Worm (Caenorhabditis elegans) whole organism, L1 larva: ENCODE data around the gene T13C5.7.

ENCODE experiments used
- elt-2 ChIP-seq: sonication (generic microtip); optimal IDR thresholded peaks from 2 replicates; lab custom pipeline; 2016; ENCODE audit warnings: missing genetic modification characterization, mild to moderate bottlenecking, inconsistent platforms, missing compliant biosample characterization, missing genetic modification reagents
- lin-35 ChIP-seq, 2 experiments: fragments of 150-350 bp; optimal IDR thresholded peaks; 2 replicates each; lab custom pipeline; 2014; ENCODE audit warnings: missing biosample characterization in 2 of 2, missing genetic modification characterization in 2 of 2, missing genetic modification reagents in 2 of 2
- lin-39 ChIP-seq: fragments of 150-350 bp; optimal IDR thresholded peaks from 2 replicates; lab custom pipeline; 2014; ENCODE audit warnings: missing biosample characterization, missing genetic modification reagents, missing genetic modification characterization
- nhr-77 ChIP-seq: fragments of 150-350 bp; optimal IDR thresholded peaks from 2 replicates; lab custom pipeline; 2014; ENCODE audit warnings: missing biosample characterization, missing genetic modification characterization

DNA sequence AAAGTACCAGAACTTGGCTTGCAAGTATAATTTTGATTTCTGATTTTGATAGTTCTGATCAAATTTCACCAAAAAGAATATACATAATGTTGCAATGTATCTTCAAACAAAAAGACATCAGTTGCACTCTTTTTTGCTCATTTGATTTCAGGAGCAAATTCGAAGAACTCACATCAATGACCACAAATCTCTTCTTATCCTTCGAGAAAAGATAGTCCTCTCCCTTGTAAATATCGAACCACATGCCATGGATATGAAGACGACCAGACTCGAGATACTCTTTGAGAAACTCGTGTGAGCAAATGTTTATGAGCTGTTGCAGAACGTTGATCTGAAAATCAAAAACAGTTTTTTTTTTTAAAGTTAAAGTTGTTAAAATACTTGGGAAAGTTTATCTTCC lies 22.4 kb downstream of the T13C5.7 start:
- TF ChIP-seq lin-35 (GFP tag; optimal IDR thresholded peaks at IDR 0.05; lab: Kevin White, UChicago): no peak
- no peak for TF ChIP-seq elt-2 (tag; lab: Kevin White, UChicago)
- TF ChIP-seq lin-39 (tag; lab: Kevin White, UChicago): no peak
- TF ChIP-seq nhr-77 (tag; lab: Kevin White, UChicago): no peak
